Fruit fly (Drosophila melanogaster): ENCODE results near the gene Pect.

The Pect gene

dm6 chr2L:13245855-13246645, 42.5 kb downstream of the Pect start, which contains the start of gene CG16820:
Gene CG16820 (plus strand): TSS chr2L:13246232.
- no peak for TF ChIP-seq Dll (optimal IDR thresholded peaks at IDR 0.05)
- no peak for TF ChIP-seq pan (optimal IDR thresholded peaks at IDR 0.05)
- no peak for TF ChIP-seq psq (optimal IDR thresholded peaks at IDR 0.05)
- TF ChIP-seq EcR (GFP tag; optimal IDR thresholded peaks at IDR 0.05) = no peak
- no peak for TF ChIP-seq usp (GFP tag; optimal IDR thresholded peaks at IDR 0.05)
- TF ChIP-seq CG8478 (optimal IDR thresholded peaks at IDR 0.05) = no peak

dm6 chr2L:13251167-13251566, 47.6 kb downstream of the Pect start:
- TF ChIP-seq usp (GFP tag; optimal IDR thresholded peaks at IDR 0.05) (no peak), psq (optimal IDR thresholded peaks at IDR 0.05) (no peak), CG8478 (optimal IDR thresholded peaks at IDR 0.05) (no peak), EcR (GFP tag; optimal IDR thresholded peaks at IDR 0.05) (no peak), Dll (optimal IDR thresholded peaks at IDR 0.05) (no peak), pan (optimal IDR thresholded peaks at IDR 0.05) (no peak)

- TF ChIP-seq usp (GFP tag; optimal IDR thresholded peaks at IDR 0.05) = no peak
Measured at dm6 chr2L:13257177-13257576, 53.6 kb downstream of the Pect start, which contains the start of gene Naa20B. Gene Naa20B (plus strand): TSS chr2L:13257477.

dm6 chr2L:13258702-13259101, 55.1 kb downstream of the Pect start:
- TF ChIP-seq usp (GFP tag; optimal IDR thresholded peaks at IDR 0.05) = no peak
- no peak for TF ChIP-seq EcR (GFP tag; optimal IDR thresholded peaks at IDR 0.05)
- TF ChIP-seq psq (optimal IDR thresholded peaks at IDR 0.05) = no peak
- no peak for TF ChIP-seq CG8478 (optimal IDR thresholded peaks at IDR 0.05)
- TF ChIP-seq Dll (optimal IDR thresholded peaks at IDR 0.05) = no peak
- no peak for TF ChIP-seq pan (optimal IDR thresholded peaks at IDR 0.05)

- TF ChIP-seq pan (optimal IDR thresholded peaks at IDR 0.05) (no peak), usp (GFP tag; optimal IDR thresholded peaks at IDR 0.05) (no peak), psq (optimal IDR thresholded peaks at IDR 0.05) (no peak), Dll (optimal IDR thresholded peaks at IDR 0.05) (no peak)
Measured at dm6 chr2L:13259643-13260042, 56.1 kb downstream of the Pect start, which contains the start of gene CG31730. Gene CG31730 (minus strand): TSS chr2L:13259743.

Measured in whole organism.